Worm (Caenorhabditis elegans) whole organism, L4 larva: ENCODE results near the gene meg-1.

Experiments used
- F10B5.3 ChIP-seq: sonication (generic microtip); optimal IDR thresholded peaks from 2 replicates; lab custom pipeline; 2016; ENCODE audit warnings: mild to moderate bottlenecking, missing genetic modification characterization, missing compliant biosample characterization
- T20F7.1 ChIP-seq: fragments of 200-800 bp; sonication (Bioruptor generic); optimal IDR thresholded peaks from 2 replicates; lab custom pipeline; 2018; ENCODE audit warnings: mild to moderate bottlenecking, missing genetic modification characterization, missing compliant biosample characterization
- Y105C5A.15 ChIP-seq: fragments of 200-800 bp; sonication (Bioruptor generic); IDR thresholded peaks from 2 replicates; pipeline ENCODE4 v1.3.6; 2022; ENCODE audit warnings: missing genetic modification characterization, missing compliant biosample characterization
- ZK546.5 ChIP-seq, 2 experiments: sonication (generic microtip); optimal IDR thresholded peaks; 2 replicates each; lab custom pipeline; 2017; ENCODE audit warnings: missing biosample characterization in 2 of 2, missing genetic modification characterization in 2 of 2
- aly-2 ChIP-seq: sonication (generic microtip); optimal IDR thresholded peaks from 2 replicates; lab custom pipeline; 2018; ENCODE audit warnings: missing biosample characterization, missing genetic modification characterization
- arid-1 ChIP-seq: fragments of 200-800 bp; sonication (Bioruptor generic); conservative IDR thresholded peaks from 2 replicates; pipeline ENCODE4 v1.3.6; 2022; ENCODE audit warnings: missing genetic modification reagents, missing genetic modification characterization, missing compliant biosample characterization
- attf-4 ChIP-seq: sonication (generic microtip); optimal IDR thresholded peaks from 3 replicates; lab custom pipeline; 2017; ENCODE audit warnings: missing biosample characterization, missing genetic modification characterization
- ceh-20 ChIP-seq: fragments of 200-800 bp; sonication (Bioruptor generic); IDR thresholded peaks from 2 replicates; pipeline ENCODE4 v1.3.6; 2022; ENCODE audit warnings: missing genetic modification reagents, missing genetic modification characterization, missing compliant biosample characterization
- ceh-28 ChIP-seq: fragments of 150-350 bp; optimal IDR thresholded peaks from 2 replicates; lab custom pipeline; 2014; ENCODE audit warnings: missing biosample characterization, missing genetic modification reagents, missing genetic modification characterization
- ceh-32 ChIP-seq: sonication (generic microtip); optimal IDR thresholded peaks from 2 replicates; lab custom pipeline; 2016; ENCODE audit warnings: mild to moderate bottlenecking, missing genetic modification characterization, missing compliant biosample characterization; ENCODE audit not compliant: poor library complexity
- ceh-44 ChIP-seq: fragments of 200-800 bp; sonication (Bioruptor generic); IDR thresholded peaks from 2 replicates; pipeline ENCODE4 v1.3.6; 2022; ENCODE audit warnings: missing genetic modification reagents, missing genetic modification characterization, missing compliant biosample characterization
- ceh-82 ChIP-seq: sonication (generic microtip); optimal IDR thresholded peaks from 2 replicates; lab custom pipeline; 2017; ENCODE audit warnings: missing biosample characterization, missing genetic modification characterization
- ces-1 ChIP-seq: fragments of 150-350 bp; sonication (generic microtip); optimal IDR thresholded peaks from 4 replicates; lab custom pipeline; 2014; ENCODE audit warnings: missing biosample characterization, missing genetic modification reagents, missing genetic modification characterization
- daf-19 ChIP-seq: fragments of 200-800 bp; sonication (Bioruptor generic); conservative IDR thresholded peaks from 2 replicates; pipeline ENCODE4 v1.3.6; 2022; ENCODE audit warnings: missing genetic modification characterization, missing compliant biosample characterization
- daf-8 ChIP-seq: fragments of 200-800 bp; sonication (Bioruptor generic); IDR thresholded peaks from 2 replicates; pipeline ENCODE4 v1.3.6; 2022; ENCODE audit warnings: missing genetic modification characterization, missing compliant biosample characterization
- dmd-8 ChIP-seq: fragments of 200-800 bp; sonication (Bioruptor generic); IDR thresholded peaks from 2 replicates; pipeline ENCODE4 v1.3.6; 2022; ENCODE audit warnings: missing genetic modification characterization, missing compliant biosample characterization
- dpl-1 ChIP-seq: fragments of 150-350 bp; optimal IDR thresholded peaks from 2 replicates; lab custom pipeline; 2014; ENCODE audit warnings: missing biosample characterization, missing genetic modification reagents, missing genetic modification characterization
- dve-1 ChIP-seq: sonication (generic microtip); optimal IDR thresholded peaks from 2 replicates; lab custom pipeline; 2017; ENCODE audit warnings: antibody characterized with exemption, mild to moderate bottlenecking, missing genetic modification characterization, missing compliant biosample characterization; ENCODE audit not compliant: insufficient read depth
- egl-43 ChIP-seq: fragments of 200-800 bp; sonication (Bioruptor generic); IDR thresholded peaks from 2 replicates; pipeline ENCODE4 v1.3.6; 2022; ENCODE audit warnings: missing genetic modification reagents, missing genetic modification characterization, missing compliant biosample characterization
- fkh-10 ChIP-seq: fragments of 150-350 bp; optimal IDR thresholded peaks from 2 replicates; lab custom pipeline; 2014; ENCODE audit warnings: missing biosample characterization, missing genetic modification reagents, missing genetic modification characterization
- gei-8 ChIP-seq: fragments of 200-800 bp; sonication (Bioruptor generic); optimal IDR thresholded peaks from 2 replicates; lab custom pipeline; 2018; ENCODE audit warnings: mild to moderate bottlenecking, missing genetic modification characterization, missing compliant biosample characterization
- hlh-30 ChIP-seq: sonication (generic microtip); optimal IDR thresholded peaks from 2 replicates; lab custom pipeline; 2017; ENCODE audit warnings: antibody characterized with exemption, mild to moderate bottlenecking, missing genetic modification characterization, missing compliant biosample characterization; ENCODE audit not compliant: insufficient read depth
- lim-7 ChIP-seq: fragments of 200-800 bp; sonication (Bioruptor generic); IDR thresholded peaks from 2 replicates; pipeline ENCODE4 v1.3.6; 2022; ENCODE audit warnings: missing genetic modification characterization, missing compliant biosample characterization
- lin-13 ChIP-seq: fragments of 150-350 bp; optimal IDR thresholded peaks from 2 replicates; lab custom pipeline; 2014; ENCODE audit warnings: missing biosample characterization, missing genetic modification reagents, missing genetic modification characterization
- lin-15B ChIP-seq: fragments of 150-350 bp; sonication (generic microtip); optimal IDR thresholded peaks from 3 replicates; lab custom pipeline; 2014; ENCODE audit warnings: missing biosample characterization, missing genetic modification characterization
- lin-38 ChIP-seq: fragments of 200-800 bp; sonication (Bioruptor generic); IDR thresholded peaks from 2 replicates; pipeline ENCODE4 v1.3.6; 2022; ENCODE audit warnings: missing genetic modification reagents, missing genetic modification characterization, missing compliant biosample characterization
- lsy-2 ChIP-seq, 2 experiments: fragments of 150-350 bp in 1 of 2; sonication (generic microtip) in 1 of 2; optimal IDR thresholded peaks; 2 replicates each; lab custom pipeline; 2014 to 2017; ENCODE audit warnings: missing biosample characterization in 2 of 2, missing genetic modification characterization in 2 of 2
- madf-5 ChIP-seq, 2 experiments: fragments of 200-800 bp; sonication (Bioruptor generic); IDR thresholded peaks; 2 replicates each; pipeline ENCODE4 v1.3.6; 2022; ENCODE audit warnings: missing compliant biosample characterization in 2 of 2, missing genetic modification characterization in 2 of 2
- madf-9 ChIP-seq: fragments of 200-800 bp; sonication (Bioruptor generic); conservative IDR thresholded peaks from 2 replicates; pipeline ENCODE4 v1.3.6; 2022; ENCODE audit warnings: missing genetic modification reagents, missing genetic modification characterization, missing compliant biosample characterization
- mdt-29 ChIP-seq: fragments of 200-800 bp; sonication (Bioruptor generic); IDR thresholded peaks from 2 replicates; pipeline ENCODE4 v1.3.6; 2022; ENCODE audit warnings: missing genetic modification reagents, missing genetic modification characterization, missing compliant biosample characterization
- mep-1 ChIP-seq: fragments of 150-350 bp; sonication (generic microtip); optimal IDR thresholded peaks from 3 replicates; lab custom pipeline; 2014; ENCODE audit warnings: missing biosample characterization, missing genetic modification characterization
- mes-2 ChIP-seq: sonication (generic microtip); optimal IDR thresholded peaks from 2 replicates; lab custom pipeline; 2016; ENCODE audit warnings: missing genotype, mild to moderate bottlenecking, missing genetic modification characterization, missing compliant biosample characterization; ENCODE audit not compliant: poor library complexity, severe bottlenecking
- mxl-3 ChIP-seq: fragments of 200-800 bp; sonication (Bioruptor generic); optimal IDR thresholded peaks from 2 replicates; lab custom pipeline; 2018; ENCODE audit warnings: mild to moderate bottlenecking, missing genetic modification characterization, missing compliant biosample characterization
- nhr-102 ChIP-seq: sonication (generic microtip); optimal IDR thresholded peaks from 2 replicates; lab custom pipeline; 2016; ENCODE audit warnings: mild to moderate bottlenecking, missing genetic modification characterization, moderate library complexity, missing compliant biosample characterization
- nhr-11 ChIP-seq: fragments of 150-350 bp; optimal IDR thresholded peaks from 2 replicates; lab custom pipeline; 2014; ENCODE audit warnings: missing biosample characterization, missing genetic modification characterization
- nhr-76 ChIP-seq: fragments of 150-350 bp; optimal IDR thresholded peaks from 2 replicates; lab custom pipeline; 2014; ENCODE audit warnings: missing biosample characterization, missing genetic modification characterization
- pqm-1 ChIP-seq: sonication (generic microtip); optimal IDR thresholded peaks from 2 replicates; lab custom pipeline; 2017; ENCODE audit warnings: missing biosample characterization, missing genetic modification characterization
- rbr-2 ChIP-seq: sonication (generic microtip); optimal IDR thresholded peaks from 2 replicates; lab custom pipeline; 2016; ENCODE audit warnings: missing genotype, missing genetic modification characterization, missing compliant biosample characterization
- saeg-2 ChIP-seq: fragments of 200-800 bp; sonication (Bioruptor generic); IDR thresholded peaks from 2 replicates; pipeline ENCODE4 v1.3.6; 2022; ENCODE audit warnings: missing genetic modification reagents, missing genetic modification characterization, missing compliant biosample characterization
- sdz-12 ChIP-seq: fragments of 200-800 bp; sonication (Bioruptor generic); optimal IDR thresholded peaks from 2 replicates; lab custom pipeline; 2018; ENCODE audit warnings: mild to moderate bottlenecking, missing genetic modification characterization, missing compliant biosample characterization
- snpc-1.2 ChIP-seq: fragments of 200-800 bp; sonication (Bioruptor generic); IDR thresholded peaks from 2 replicates; pipeline ENCODE4 v1.3.6; 2022; ENCODE audit warnings: missing genetic modification reagents, missing genetic modification characterization, missing compliant biosample characterization
- snpc-4 ChIP-seq: fragments of 150-350 bp; optimal IDR thresholded peaks from 2 replicates; lab custom pipeline; 2014; ENCODE audit warnings: missing biosample characterization, missing genetic modification characterization
- spr-3 ChIP-seq: fragments of 200-800 bp; sonication (Bioruptor generic); optimal IDR thresholded peaks from 2 replicates; lab custom pipeline; 2018; ENCODE audit warnings: mild to moderate bottlenecking, missing genetic modification characterization, missing compliant biosample characterization
- unc-130 ChIP-seq: sonication (generic microtip); optimal IDR thresholded peaks from 2 replicates; lab custom pipeline; 2016; ENCODE audit warnings: missing genetic modification reagents, missing genetic modification characterization, missing compliant biosample characterization
- unc-62 ChIP-seq, 3 experiments: fragments of 150-350 bp in 1 of 3; sonication (generic microtip); optimal IDR thresholded peaks in 2 of 3; peaks in 1 of 3; 1 replicate in 1 of 3; 2 replicates in 2 of 3; lab custom pipeline; 2014 to 2017; ENCODE audit warnings: missing biosample characterization in 3 of 3, missing genetic modification characterization in 3 of 3, missing genetic modification reagents in 3 of 3, missing genotype in 1 of 3
- vab-7 ChIP-seq: fragments of 200-800 bp; sonication (Bioruptor generic); IDR thresholded peaks from 2 replicates; pipeline ENCODE4 v1.3.6; 2022; ENCODE audit warnings: missing genetic modification reagents, missing genetic modification characterization, missing compliant biosample characterization
- zfp-3 ChIP-seq: fragments of 200-800 bp; sonication (Bioruptor generic); conservative IDR thresholded peaks from 2 replicates; pipeline ENCODE4 v1.3.6; 2022; ENCODE audit warnings: missing genetic modification reagents, missing genetic modification characterization, missing compliant biosample characterization
- ztf-11 ChIP-seq: fragments of 150-350 bp; optimal IDR thresholded peaks from 2 replicates; lab custom pipeline; 2014; ENCODE audit warnings: missing biosample characterization, missing genetic modification characterization
- ztf-7 ChIP-seq: fragments of 150-350 bp; optimal IDR thresholded peaks from 2 replicates; lab custom pipeline; 2014; ENCODE audit warnings: missing biosample characterization, missing genetic modification characterization

Gene meg-1

DNA sequence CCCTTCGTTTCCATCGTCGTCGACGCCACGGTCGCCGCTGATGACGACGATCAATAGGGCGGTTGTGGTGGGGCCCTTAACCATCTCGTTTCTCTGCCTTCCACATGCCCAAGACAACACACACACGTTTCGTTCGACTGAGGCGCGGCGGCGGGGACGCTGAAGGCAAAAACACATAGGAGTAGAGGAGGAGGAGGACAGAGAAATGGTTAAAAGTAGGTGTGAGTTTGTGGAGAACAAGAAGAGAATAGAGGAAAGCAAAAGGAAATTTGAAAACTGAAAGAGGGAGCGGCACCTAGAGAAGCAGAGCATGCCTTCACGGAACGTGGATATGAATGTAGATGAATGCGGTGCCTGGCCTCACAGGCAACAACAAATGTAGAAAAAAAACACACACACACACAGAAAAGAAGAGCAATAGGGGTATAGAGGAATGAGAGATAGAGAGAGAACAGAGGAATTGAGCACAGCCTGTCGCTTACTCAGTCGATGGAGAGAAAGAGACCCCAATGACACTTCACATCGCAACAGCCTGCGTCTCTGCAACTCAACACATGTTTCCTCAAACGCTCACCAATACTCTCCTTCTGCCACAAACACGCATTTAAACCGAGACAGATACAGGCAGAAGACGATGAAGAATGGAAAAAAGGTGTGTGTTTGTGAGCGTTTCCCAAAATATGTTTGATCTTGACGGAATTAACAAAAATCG is 40.0 kb upstream of the meg-1 start (continued):
- TF ChIP-seq ceh-28 (tag; lab: Kevin White, UChicago) (peak; percentile 63), ceh-82 (no peak), ZK546.5 (tag; optimal IDR thresholded peaks at IDR 0.05; lab: Kevin White, UChicago) (no peak), rbr-2 (tag; lab: Kevin White, UChicago) (peak; percentile 91), vab-7 (GFP tag; lab: Robert Waterston, UW) (no peak), ceh-20 (GFP tag; lab: Robert Waterston, UW) (peak; percentile 36; the same call in 1 of the 2 replicates), mep-1 (tag; lab: Kevin White, UChicago) (peak; percentile 90), pqm-1 (tag; lab: Kevin White, UChicago) (peak; percentile 25), nhr-102 (peak; percentile 44), ztf-11 (tag; lab: Kevin White, UChicago) (no peak), sdz-12 (GFP tag; lab: Kevin White, UChicago) (no peak), lsy-2 (tag; optimal IDR thresholded peaks at IDR 0.05; lab: Kevin White, UChicago) (peak; percentile 78 to 80), unc-130 (GFP tag; lab: Kevin White, UChicago) (no peak), aly-2 (no peak), dmd-8 (GFP tag; lab: Robert Waterston, UW) (no peak), snpc-1.2 (GFP tag; lab: Robert Waterston, UW) (no peak), dpl-1 (GFP tag; lab: Kevin White, UChicago) (peak; percentile 41), hlh-30 (peak; percentile 59), ceh-44 (GFP tag; lab: Robert Waterston, UW) (no peak), mes-2 (peak; percentile 69), gei-8 (GFP tag; lab: Kevin White, UChicago) (peak; percentile 52), nhr-76 (tag; lab: Kevin White, UChicago) (no peak), madf-5 (GFP tag; IDR thresholded peaks at IDR 0.05; lab: Robert Waterston, UW) (0 out of 4 replicates have a peak, but pooled peaks of 1 of the 2 experiments have one; percentile 5), zfp-3 (GFP tag; lab: Robert Waterston, UW) (no peak), egl-43 (GFP tag; lab: Robert Waterston, UW) (peak; percentile 70), fkh-10 (GFP tag; lab: Kevin White, UChicago) (peak; percentile 93), mxl-3 (GFP tag; lab: Kevin White, UChicago) (peak; percentile 87), F10B5.3 (tag; lab: Kevin White, UChicago) (no peak), saeg-2 (no peak), ces-1 (peak; percentile 14), unc-62 (GFP tag; optimal IDR thresholded peaks at IDR 0.05 in 1 of 2; lab: Kevin White, UChicago) (peak in 1 of 2 experiments; percentile 98), unc-62 (tag; optimal IDR thresholded peaks at IDR 0.05; lab: Kevin White, UChicago) (no peak), dve-1 (tag; lab: Kevin White, UChicago) (peak; percentile 94), ztf-7 (tag; lab: Kevin White, UChicago) (peak; percentile 61), nhr-11 (peak; percentile 78), daf-19 (peak; percentile 91), T20F7.1 (peak; percentile 56), lim-7 (GFP tag; lab: Robert Waterston, UW) (0 out of 2 replicates have a peak, but pooled peaks have one; percentile 31), ceh-32 (tag; lab: Kevin White, UChicago) (no peak), lin-13 (GFP tag; lab: Kevin White, UChicago) (no peak), madf-9 (no peak), lin-15B (no peak), lin-38 (no peak), daf-8 (GFP tag; lab: Robert Waterston, UW) (0 out of 2 replicates have a peak, but pooled peaks have one; percentile 12), Y105C5A.15 (no peak), mdt-29 (no peak), arid-1 (GFP tag; lab: Robert Waterston, UW) (0 out of 2 replicates have a peak, but pooled peaks have one; percentile 9), snpc-4 (no peak), spr-3 (no peak), attf-4 (tag; lab: Kevin White, UChicago) (no peak)
